Fruit fly (Drosophila melanogaster) whole organism, pupa: ENCODE measurements around the gene crq.
"Not testable (repeated sequence)": the region's sequence is repeated elsewhere in the genome, so short reads cannot be mapped to it uniquely, and the experiment has no call there.

Experiments
- CG10348 ChIP-seq: fragments of 200-800 bp; sonication (Bioruptor generic); IDR thresholded peaks from 2 replicates; pipeline ENCODE4 v1.3.6; 2022; ENCODE audit warnings: missing biosample characterization, missing genetic modification characterization
- CG12605 ChIP-seq: fragments of 200-800 bp; sonication (Bioruptor generic); IDR thresholded peaks from 2 replicates; pipeline ENCODE4 v1.3.6; 2022; ENCODE audit warnings: missing biosample characterization, missing genetic modification characterization
- CG13204 ChIP-seq: fragments of 200-800 bp; sonication (Bioruptor generic); optimal IDR thresholded peaks from 2 replicates; lab custom pipeline; 2018; ENCODE audit warnings: missing biosample characterization, mild to moderate bottlenecking, missing genetic modification characterization, moderate library complexity
- CG14655 ChIP-seq: fragments of 200-800 bp; sonication (Bioruptor generic); optimal IDR thresholded peaks from 3 replicates; lab custom pipeline; 2017; ENCODE audit warnings: mild to moderate bottlenecking, missing biosample characterization, missing genetic modification reagents, missing genetic modification characterization
- CG15710 ChIP-seq: fragments of 200-800 bp; sonication (Bioruptor generic); optimal IDR thresholded peaks from 2 replicates; lab custom pipeline; 2018; ENCODE audit warnings: missing biosample characterization, mild to moderate bottlenecking, missing genetic modification characterization, moderate library complexity
- CG17806 ChIP-seq: fragments of 200-800 bp; sonication (Bioruptor generic); optimal IDR thresholded peaks from 2 replicates; lab custom pipeline; 2018; ENCODE audit warnings: missing biosample characterization, mild to moderate bottlenecking, missing genetic modification characterization, moderate library complexity
- CG32121 ChIP-seq: fragments of 200-800 bp; sonication (Bioruptor generic); IDR thresholded peaks from 2 replicates; pipeline ENCODE4 v1.3.6; 2022; ENCODE audit warnings: missing biosample characterization, missing genetic modification characterization
- CG34367 ChIP-seq: fragments of 200-800 bp; sonication (Bioruptor generic); optimal IDR thresholded peaks from 2 replicates; lab custom pipeline; 2018; ENCODE audit warnings: missing biosample characterization, mild to moderate bottlenecking, missing genetic modification characterization
- CG4496 ChIP-seq: fragments of 200-800 bp; sonication (Bioruptor generic); IDR thresholded peaks from 3 replicates; pipeline ENCODE4 v1.3.6; 2022; ENCODE audit warnings: missing biosample characterization, missing genetic modification characterization
- CG8159 ChIP-seq: fragments of 200-800 bp; sonication (Bioruptor generic); optimal IDR thresholded peaks from 3 replicates; lab custom pipeline; 2018; ENCODE audit warnings: missing biosample characterization, mild to moderate bottlenecking, missing genetic modification characterization, moderate library complexity
- CG8301 ChIP-seq: fragments of 200-800 bp; sonication (Bioruptor generic); optimal IDR thresholded peaks from 2 replicates; lab custom pipeline; 2018; ENCODE audit warnings: missing biosample characterization, mild to moderate bottlenecking, missing genetic modification characterization
- CG9948 ChIP-seq: fragments of 200-800 bp; sonication (Bioruptor generic); optimal IDR thresholded peaks from 2 replicates; lab custom pipeline; 2018; ENCODE audit warnings: missing biosample characterization, mild to moderate bottlenecking, missing genetic modification characterization, moderate library complexity
- D1 ChIP-seq: fragments of 200-800 bp; sonication (Bioruptor generic); optimal IDR thresholded peaks from 2 replicates; lab custom pipeline; 2018; ENCODE audit warnings: missing biosample characterization, mild to moderate bottlenecking, missing genetic modification characterization, moderate library complexity
- EcR ChIP-seq: fragments of 200-800 bp; sonication (Bioruptor generic); optimal IDR thresholded peaks from 3 replicates; lab custom pipeline; 2019; ENCODE audit warnings: missing biosample characterization, missing genetic modification characterization, mild to moderate bottlenecking, moderate library complexity, missing genetic modification reagents
- Ets98B ChIP-seq: fragments of 200-800 bp; sonication (Bioruptor generic); IDR thresholded peaks from 2 replicates; pipeline ENCODE4 v1.3.6; 2022; ENCODE audit warnings: missing biosample characterization, missing genetic modification characterization
- Pif1A ChIP-seq: fragments of 200-800 bp; sonication (Bioruptor generic); optimal IDR thresholded peaks from 3 replicates; lab custom pipeline; 2016; ENCODE audit warnings: missing biosample characterization, missing genetic modification characterization
- Pif1B ChIP-seq: fragments of 200-800 bp; sonication (Bioruptor generic); optimal IDR thresholded peaks from 3 replicates; lab custom pipeline; 2016; ENCODE audit warnings: missing biosample characterization, missing genetic modification characterization
- Snoo ChIP-seq: fragments of 200-800 bp; sonication (Bioruptor generic); optimal IDR thresholded peaks from 3 replicates; lab custom pipeline; 2017; ENCODE audit warnings: missing biosample characterization, mild to moderate bottlenecking, missing genetic modification characterization, inconsistent platforms
- fd96Ca ChIP-seq: fragments of 200-800 bp; sonication (Bioruptor generic); IDR thresholded peaks from 3 replicates; pipeline ENCODE4 v1.3.6; 2022; ENCODE audit warnings: missing biosample characterization, missing genetic modification characterization
- gl ChIP-seq: fragments of 200-800 bp; sonication (Bioruptor generic); optimal IDR thresholded peaks from 2 replicates; lab custom pipeline; 2018; ENCODE audit warnings: missing biosample characterization, mild to moderate bottlenecking, missing genetic modification characterization
- rn ChIP-seq: fragments of 200-800 bp; sonication (Bioruptor generic); IDR thresholded peaks from 2 replicates; pipeline ENCODE4 v1.3.6; 2022; ENCODE audit warnings: missing biosample characterization, missing genetic modification characterization

Gene crq

dm6 chr2L:469912-470311 lies 17.1 kb upstream of the crq start:
- TF ChIP-seq rn (GFP tag; lab: Robert Waterston, UW) (no peak), CG15710 (tag; lab: Kevin White, UChicago) (no peak), Pif1B (GFP tag; lab: Kevin White, UChicago) (no peak), CG10348 (no peak), CG8301 (tag; lab: Kevin White, UChicago) (no peak), CG9948 (tag; lab: Kevin White, UChicago) (no peak), CG8159 (tag; lab: Kevin White, UChicago) (no peak), CG17806 (no peak), Ets98B (GFP tag; lab: Robert Waterston, UW) (no peak), Snoo (no peak), D1 (tag; lab: Kevin White, UChicago) (no peak), fd96Ca (GFP tag; lab: Robert Waterston, UW) (no peak), CG13204 (no peak), CG4496 (GFP tag; lab: Robert Waterston, UW) (no peak), gl (no peak), Pif1A (GFP tag; lab: Kevin White, UChicago) (no peak), CG14655 (GFP tag; lab: Kevin White, UChicago) (no peak), EcR (GFP tag; lab: Kevin White, UChicago) (no peak), CG32121 (GFP tag; lab: Robert Waterston, UW) (no peak)
- TF ChIP-seq, all 21 proteins: peak for 0

dm6 chr2L:468745-469358 lies 16.0 kb upstream of the crq start:
- TF ChIP-seq CG9948 (tag; lab: Kevin White, UChicago) (peak; percentile 63), CG10348 (peak; percentile 21; the same call in 1 of the 2 replicates), Pif1B (GFP tag; lab: Kevin White, UChicago) (peak; percentile 59), CG8301 (tag; lab: Kevin White, UChicago) (peak; percentile 82), D1 (tag; lab: Kevin White, UChicago) (no peak), CG14655 (GFP tag; lab: Kevin White, UChicago) (peak; percentile 87), CG15710 (tag; lab: Kevin White, UChicago) (peak; percentile 23), CG4496 (GFP tag; lab: Robert Waterston, UW) (peak; percentile 85), rn (GFP tag; lab: Robert Waterston, UW) (peak; percentile 49; the same call in 1 of the 2 replicates), EcR (GFP tag; lab: Kevin White, UChicago) (no peak), CG32121 (GFP tag; lab: Robert Waterston, UW) (peak; percentile 75), Snoo (no peak), Ets98B (GFP tag; lab: Robert Waterston, UW) (peak; percentile 79), CG8159 (tag; lab: Kevin White, UChicago) (peak; percentile 56), CG34367 (peak; percentile 38), gl (no peak), CG17806 (peak; percentile 61), CG13204 (peak; percentile 36), CG12605 (GFP tag; lab: Robert Waterston, UW) (peak; percentile 81), Pif1A (GFP tag; lab: Kevin White, UChicago) (peak; percentile 58), fd96Ca (GFP tag; lab: Robert Waterston, UW) (peak; percentile 86)

- TF ChIP-seq CG8301 (tag; lab: Kevin White, UChicago), result no peak
- no peak for TF ChIP-seq CG10348
- TF ChIP-seq D1 (tag; lab: Kevin White, UChicago), result no peak
- no peak for TF ChIP-seq Snoo
- TF ChIP-seq EcR (GFP tag; lab: Kevin White, UChicago), result no peak
- TF ChIP-seq rn (GFP tag; lab: Robert Waterston, UW), result no peak
- TF ChIP-seq CG4496 (GFP tag; lab: Robert Waterston, UW), result no peak
- TF ChIP-seq CG15710 (tag; lab: Kevin White, UChicago), result no peak
- TF ChIP-seq CG13204, result no peak
- no peak for TF ChIP-seq Pif1A (GFP tag; lab: Kevin White, UChicago)
- no peak for TF ChIP-seq CG8159 (tag; lab: Kevin White, UChicago)
Observed at dm6 chr2L:467683-468082, 14.9 kb upstream of the crq start.

dm6 chr2L:455738-456137 lies 2.9 kb upstream of the crq start:
- no peak for TF ChIP-seq CG9948 (tag; lab: Kevin White, UChicago)
- TF ChIP-seq CG4496 (GFP tag; lab: Robert Waterston, UW), result no peak
- TF ChIP-seq Snoo, result no peak
- TF ChIP-seq CG17806, result no peak
- no peak for TF ChIP-seq gl
- TF ChIP-seq Pif1A (GFP tag; lab: Kevin White, UChicago), result no peak
- TF ChIP-seq CG14655 (GFP tag; lab: Kevin White, UChicago), result no peak
- TF ChIP-seq CG15710 (tag; lab: Kevin White, UChicago), result no peak
- TF ChIP-seq fd96Ca (GFP tag; lab: Robert Waterston, UW), result no peak
- no peak for TF ChIP-seq CG8159 (tag; lab: Kevin White, UChicago)
- no peak for TF ChIP-seq CG8301 (tag; lab: Kevin White, UChicago)
- no peak for TF ChIP-seq CG13204
- no peak for TF ChIP-seq CG34367
- no peak for TF ChIP-seq D1 (tag; lab: Kevin White, UChicago)
- no peak for TF ChIP-seq rn (GFP tag; lab: Robert Waterston, UW)
- TF ChIP-seq Pif1B (GFP tag; lab: Kevin White, UChicago), result no peak
- TF ChIP-seq CG32121 (GFP tag; lab: Robert Waterston, UW), result no peak
- TF ChIP-seq, all 21 proteins: peak for 0

dm6 chr2L:455274-455673 lies 2.5 kb upstream of the crq start, which contains the start of gene CG4133:
Gene CG4133 (plus strand): TSS chr2L:455531.
- not testable (repeated sequence) for TF ChIP-seq CG12605 (GFP tag; lab: Robert Waterston, UW); CG17806; gl
